Worm (Caenorhabditis elegans) whole organism, late embryonic: ENCODE results near the gene har-1.

Source experiments
- C38D4.7 ChIP-seq: fragments of 200-800 bp; sonication (Bioruptor generic); optimal IDR thresholded peaks from 2 replicates; lab custom pipeline; 2018; ENCODE audit warnings: mild to moderate bottlenecking, missing genetic modification characterization, moderate library complexity, missing compliant biosample characterization
- K02D7.2 ChIP-seq: sonication (generic microtip); optimal IDR thresholded peaks from 2 replicates; lab custom pipeline; 2017; ENCODE audit warnings: mild to moderate bottlenecking, missing genetic modification characterization, missing compliant biosample characterization
- ama-1 ChIP-seq: fragments of 150-350 bp; optimal IDR thresholded peaks from 2 replicates; lab custom pipeline; 2014
- ceh-14 ChIP-seq: sonication (generic microtip); optimal IDR thresholded peaks from 2 replicates; lab custom pipeline; 2016; ENCODE audit warnings: missing genotype, missing genetic modification characterization, missing compliant biosample characterization
- ceh-18 ChIP-seq: sonication (generic microtip); optimal IDR thresholded peaks from 2 replicates; lab custom pipeline; 2016; ENCODE audit warnings: missing genetic modification characterization, missing compliant biosample characterization
- ceh-24 ChIP-seq: sonication (generic microtip); optimal IDR thresholded peaks from 2 replicates; lab custom pipeline; 2016; ENCODE audit warnings: mild to moderate bottlenecking, missing genetic modification characterization, missing compliant biosample characterization
- ceh-30 ChIP-seq: fragments of 150-350 bp; optimal IDR thresholded peaks from 2 replicates; lab custom pipeline; 2014; ENCODE audit warnings: missing biosample characterization, missing genetic modification characterization
- ceh-31 ChIP-seq: sonication (generic microtip); optimal IDR thresholded peaks from 2 replicates; lab custom pipeline; 2016; ENCODE audit warnings: missing genetic modification characterization, missing compliant biosample characterization
- ceh-45 ChIP-seq: fragments of 200-800 bp; sonication (Bioruptor generic); IDR thresholded peaks from 2 replicates; pipeline ENCODE4 v1.3.6; 2022; ENCODE audit warnings: missing genetic modification reagents, missing genetic modification characterization, missing compliant biosample characterization
- ceh-48 ChIP-seq: sonication (generic microtip); optimal IDR thresholded peaks from 2 replicates; lab custom pipeline; 2016; ENCODE audit warnings: missing genetic modification characterization, inconsistent platforms, missing compliant biosample characterization
- dve-1 ChIP-seq: sonication (generic microtip); optimal IDR thresholded peaks from 2 replicates; lab custom pipeline; 2017; ENCODE audit warnings: antibody characterized with exemption, mild to moderate bottlenecking, missing genetic modification characterization, missing compliant biosample characterization
- elt-2 ChIP-seq: sonication (generic microtip); optimal IDR thresholded peaks from 2 replicates; lab custom pipeline; 2016; ENCODE audit warnings: missing genetic modification reagents, missing genetic modification characterization, missing compliant biosample characterization
- fax-1 ChIP-seq: sonication (generic microtip); optimal IDR thresholded peaks from 2 replicates; lab custom pipeline; 2016; ENCODE audit warnings: missing genotype, missing genetic modification characterization, missing compliant biosample characterization
- fkh-10 ChIP-seq: fragments of 150-350 bp; optimal IDR thresholded peaks from 2 replicates; lab custom pipeline; 2014; ENCODE audit warnings: missing biosample characterization, missing genetic modification reagents, missing genetic modification characterization
- fkh-6 ChIP-seq: sonication (generic microtip); optimal IDR thresholded peaks from 2 replicates; lab custom pipeline; 2016; ENCODE audit warnings: missing genetic modification characterization, missing compliant biosample characterization
- hlh-30 ChIP-seq: sonication (generic microtip); optimal IDR thresholded peaks from 2 replicates; lab custom pipeline; 2017; ENCODE audit warnings: antibody characterized with exemption, missing genetic modification characterization, missing compliant biosample characterization; ENCODE audit not compliant: insufficient read depth
- nfya-1 ChIP-seq: sonication (generic microtip); optimal IDR thresholded peaks from 2 replicates; lab custom pipeline; 2017; ENCODE audit warnings: missing genetic modification characterization, mild to moderate bottlenecking, missing compliant biosample characterization, antibody characterized with exemption, moderate library complexity
- nhr-11 ChIP-seq: fragments of 150-350 bp; optimal IDR thresholded peaks from 2 replicates; lab custom pipeline; 2014; ENCODE audit warnings: missing biosample characterization, missing genetic modification characterization
- nhr-232 ChIP-seq: sonication (generic microtip); optimal IDR thresholded peaks from 2 replicates; lab custom pipeline; 2016; ENCODE audit warnings: missing genetic modification characterization, missing compliant biosample characterization
- odd-2 ChIP-seq: sonication (generic microtip); optimal IDR thresholded peaks from 2 replicates; lab custom pipeline; 2017; ENCODE audit warnings: antibody characterized with exemption, mild to moderate bottlenecking, missing genetic modification characterization, missing compliant biosample characterization
- pax-1 ChIP-seq: fragments of 150-350 bp; optimal IDR thresholded peaks from 2 replicates; lab custom pipeline; 2014; ENCODE audit warnings: missing biosample characterization, missing genetic modification characterization
- pha-4 ChIP-seq: fragments of 150-350 bp; optimal IDR thresholded peaks from 2 replicates; lab custom pipeline; 2018; ENCODE audit warnings: missing biosample characterization, missing genetic modification reagents, missing genetic modification characterization
- pqm-1 ChIP-seq: sonication (generic microtip); optimal IDR thresholded peaks from 2 replicates; lab custom pipeline; 2016; ENCODE audit warnings: missing genetic modification characterization, missing compliant biosample characterization
- ref-2 ChIP-seq: sonication (generic microtip); optimal IDR thresholded peaks from 2 replicates; lab custom pipeline; 2016; ENCODE audit warnings: missing genetic modification characterization, missing compliant biosample characterization
- rnt-1 ChIP-seq: sonication (generic microtip); optimal IDR thresholded peaks from 2 replicates; lab custom pipeline; 2016; ENCODE audit warnings: missing genetic modification characterization, missing compliant biosample characterization
- sox-2 ChIP-seq: fragments of 200-800 bp; sonication (Bioruptor generic); IDR thresholded peaks from 2 replicates; pipeline ENCODE4 v1.3.6; 2022; ENCODE audit warnings: missing genetic modification reagents, missing genetic modification characterization, missing compliant biosample characterization
- syd-9 ChIP-seq: sonication (generic microtip); optimal IDR thresholded peaks from 2 replicates; lab custom pipeline; 2016; ENCODE audit warnings: mild to moderate bottlenecking, missing genetic modification characterization, moderate library complexity, missing compliant biosample characterization
- tbx-7 ChIP-seq: sonication (generic microtip); optimal IDR thresholded peaks from 2 replicates; lab custom pipeline; 2016; ENCODE audit warnings: missing genotype, missing genetic modification characterization, missing compliant biosample characterization
- unc-3 ChIP-seq, 2 experiments: fragments of 200-800 bp in 1 of 2; sonication (Bioruptor generic) in 1 of 2; sonication (generic microtip) in 1 of 2; conservative IDR thresholded peaks in 1 of 2; optimal IDR thresholded peaks in 1 of 2; 2 replicates each; pipeline versions ENCODE4 v1.3.6 to Lab custom; 2016 to 2022; ENCODE audit warnings: missing compliant biosample characterization in 2 of 2, missing genetic modification characterization in 2 of 2, missing genetic modification reagents in 1 of 2
- unc-42 ChIP-seq: sonication (generic microtip); optimal IDR thresholded peaks from 2 replicates; lab custom pipeline; 2016; ENCODE audit warnings: missing genotype, missing genetic modification characterization, missing compliant biosample characterization
- unc-55 ChIP-seq: sonication (generic microtip); optimal IDR thresholded peaks from 2 replicates; lab custom pipeline; 2017; ENCODE audit warnings: missing biosample characterization, missing genetic modification reagents, missing genetic modification characterization
- unc-86 ChIP-seq: sonication (generic microtip); optimal IDR thresholded peaks from 2 replicates; lab custom pipeline; 2016; ENCODE audit warnings: missing genetic modification characterization, missing compliant biosample characterization
- ztf-16 ChIP-seq: sonication (generic microtip); optimal IDR thresholded peaks from 2 replicates; lab custom pipeline; 2017; ENCODE audit warnings: missing genetic modification characterization, missing compliant biosample characterization

har-1 gene

DNA sequence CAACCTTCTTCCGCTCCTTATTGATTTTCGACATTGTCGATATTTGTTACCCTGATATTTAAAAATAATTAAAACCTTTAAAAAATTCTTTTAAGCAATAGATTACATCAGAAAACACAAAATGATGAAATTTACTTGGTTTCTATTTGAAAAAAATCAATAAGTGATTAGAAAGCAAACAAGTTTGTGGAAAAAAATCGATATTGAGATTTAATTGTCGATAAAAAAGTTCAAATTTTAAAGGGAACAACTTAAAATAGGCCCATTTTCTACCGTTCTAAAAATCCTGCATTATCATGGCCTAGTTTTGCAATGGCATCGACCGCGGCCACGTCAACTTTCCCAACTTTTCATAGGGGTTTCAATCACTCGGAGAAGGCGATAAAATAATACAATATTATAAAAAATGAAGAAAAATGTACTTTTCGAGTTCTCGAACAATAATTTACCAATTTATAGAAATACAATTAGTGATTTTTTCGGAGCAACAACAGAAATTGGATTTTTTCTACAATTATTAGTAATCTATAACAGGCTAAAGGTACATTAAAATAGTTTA lies 35.0 kb downstream of the har-1 start, which contains the start of gene lars-1:
Gene lars-1, minus strand, starts transcription at position 51 of the 559 bp plus-strand sequence.
- TF ChIP-seq pha-4 (tag; lab: Kevin White, UChicago) (no peak), ceh-24 (tag; lab: Kevin White, UChicago) (no peak), rnt-1 (no peak), pax-1 (tag; lab: Kevin White, UChicago) (no peak)

DNA sequence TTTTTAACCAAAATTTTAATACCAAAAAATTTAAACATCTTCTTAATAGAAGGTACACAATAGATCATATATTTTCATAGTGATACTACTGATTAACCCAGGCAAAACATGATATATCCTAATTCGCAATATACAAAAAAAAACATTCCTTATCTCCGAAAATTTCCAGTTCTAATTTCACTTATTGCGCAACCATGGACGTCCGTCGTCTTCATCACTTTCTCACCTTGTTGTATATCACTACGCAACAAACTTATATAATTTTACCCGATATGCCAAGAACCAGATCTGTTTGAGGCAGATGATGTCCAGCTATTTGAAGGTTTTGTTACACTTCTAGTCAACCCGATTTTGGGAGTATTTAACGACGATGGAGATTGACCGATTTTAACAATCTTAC lies 36.0 kb downstream of the har-1 start, which contains the start of gene R74.2:
Gene R74.2, plus strand, starts transcription at position 316 of the 400 bp plus-strand sequence.
- TF ChIP-seq fkh-10 (no peak), nhr-11 (tag; lab: Kevin White, UChicago) (no peak), K02D7.2 (tag; lab: Kevin White, UChicago) (no peak), ceh-18 (tag; lab: Kevin White, UChicago) (no peak), ceh-30 (tag; lab: Kevin White, UChicago) (no peak), fax-1 (tag; lab: Kevin White, UChicago) (no peak), ama-1 (lab: Kevin White, UChicago) (no peak), ref-2 (no peak)

DNA sequence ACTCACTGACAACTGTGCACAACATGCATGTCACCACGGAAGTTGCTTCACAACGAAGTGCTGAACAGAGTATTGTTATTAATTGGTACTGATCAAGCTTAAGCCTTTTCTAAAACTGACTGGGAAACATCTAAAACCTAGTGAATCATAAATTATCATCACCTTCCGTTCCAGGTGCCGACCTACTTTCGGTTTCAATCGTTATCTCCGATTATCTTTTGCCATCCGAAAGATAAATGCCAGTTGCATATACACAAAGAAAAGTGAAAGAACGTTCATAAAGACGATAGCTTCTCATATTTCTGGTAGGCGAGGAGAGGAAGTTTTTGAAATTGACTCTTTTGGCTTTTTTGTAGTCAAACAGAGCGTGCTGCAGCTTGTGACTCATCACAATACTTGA lies 37.7 kb downstream of the har-1 start:
- TF ChIP-seq nhr-232 (tag; lab: Kevin White, UChicago) = no peak
- no peak for TF ChIP-seq unc-86
- TF ChIP-seq ceh-48 (tag; lab: Kevin White, UChicago) = no peak
- TF ChIP-seq ceh-14 = no peak
- TF ChIP-seq unc-3 (GFP tag; conservative IDR thresholded peaks at IDR 0.05; lab: Robert Waterston, UW) = no peak
- no peak for TF ChIP-seq unc-3 (tag; optimal IDR thresholded peaks at IDR 0.05; lab: Kevin White, UChicago)
- no peak for TF ChIP-seq hlh-30
- TF ChIP-seq sox-2 = no peak
- TF ChIP-seq, all 69 proteins: peak for 0

DNA sequence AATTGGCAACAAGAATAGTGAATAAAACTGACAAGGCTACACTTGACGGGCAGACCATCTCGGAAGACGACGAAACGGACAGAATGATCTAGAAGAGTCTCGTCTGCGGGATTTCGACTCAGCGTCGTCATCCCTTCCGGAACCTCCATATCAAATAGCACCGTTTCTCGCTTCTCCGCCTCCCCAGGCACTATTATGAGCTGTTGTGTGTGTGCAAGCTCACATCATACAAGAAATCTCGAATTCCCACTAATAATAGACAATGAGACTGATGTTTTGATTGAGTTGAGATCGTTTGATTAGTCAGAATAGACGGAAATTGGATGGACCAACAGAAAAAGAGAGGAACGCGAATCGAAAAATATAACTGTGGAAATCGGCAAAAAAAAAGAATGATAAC lies 38.4 kb downstream of the har-1 start, which contains the start of gene spp-28:
Gene spp-28, minus strand, starts transcription at position 101 of the 400 bp plus-strand sequence.
- TF ChIP-seq ceh-45 (GFP tag; lab: Robert Waterston, UW) (no peak), ztf-16 (tag; lab: Kevin White, UChicago) (no peak), unc-55 (GFP tag; lab: Kevin White, UChicago) (no peak), ceh-31 (tag; lab: Kevin White, UChicago) (no peak), C38D4.7 (no peak), pqm-1 (tag; lab: Kevin White, UChicago) (no peak)

DNA sequence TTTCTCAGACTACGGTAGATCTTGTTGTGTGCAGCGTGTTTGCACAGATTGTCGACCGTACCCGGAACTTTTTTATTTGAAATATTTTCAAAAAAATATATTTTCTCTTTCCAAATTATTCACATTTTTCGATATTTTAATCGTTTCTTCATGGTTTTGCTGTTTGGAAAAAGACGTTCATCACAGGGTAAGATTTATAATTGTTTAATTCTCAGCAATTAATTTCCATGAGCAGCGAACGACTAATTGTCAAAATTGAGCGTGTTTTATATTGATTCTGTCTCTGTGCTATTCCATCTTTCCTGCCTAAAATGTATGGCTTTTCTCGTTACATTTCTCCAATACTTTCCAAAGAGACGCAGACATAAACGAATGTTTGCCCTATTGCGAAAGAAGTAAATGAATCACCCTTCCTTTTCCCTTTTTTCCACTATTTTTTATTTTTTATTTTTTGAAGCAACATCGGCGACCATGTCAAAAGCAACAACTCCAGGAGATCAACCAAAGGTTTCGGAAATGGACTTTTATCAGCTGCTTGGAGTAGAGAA lies 39.3 kb downstream of the har-1 start, which contains the start of gene dnj-16:
Gene dnj-16, plus strand, starts transcription at position 51 of the 548 bp plus-strand sequence.
- TF ChIP-seq fkh-6 (tag; lab: Kevin White, UChicago) (no peak), odd-2 (tag; lab: Kevin White, UChicago) (no peak), unc-55 (GFP tag; lab: Kevin White, UChicago) (peak; percentile 26), dve-1 (tag; lab: Kevin White, UChicago) (no peak), ceh-31 (tag; lab: Kevin White, UChicago) (peak; percentile 52), ceh-48 (tag; lab: Kevin White, UChicago) (peak; percentile 61), nfya-1 (tag; lab: Kevin White, UChicago) (peak; percentile 4), unc-42 (peak; percentile 58), hlh-30 (no peak), elt-2 (tag; lab: Kevin White, UChicago) (no peak), K02D7.2 (tag; lab: Kevin White, UChicago) (no peak), syd-9 (tag; lab: Kevin White, UChicago) (no peak), ref-2 (no peak), tbx-7 (tag; lab: Kevin White, UChicago) (no peak)
